Worm (Caenorhabditis elegans) whole organism, L2 larva: ENCODE results near the gene ints-5.

Source experiments
- F13H6.1 ChIP-seq: sonication (generic microtip); optimal IDR thresholded peaks from 2 replicates; lab custom pipeline; 2016; ENCODE audit warnings: missing genetic modification characterization, missing compliant biosample characterization
- ZK546.5 ChIP-seq: sonication (generic microtip); optimal IDR thresholded peaks from 2 replicates; lab custom pipeline; 2017; ENCODE audit warnings: missing biosample characterization, missing genetic modification characterization
- alr-1 ChIP-seq: fragments of 150-350 bp; optimal IDR thresholded peaks from 2 replicates; lab custom pipeline; 2014; ENCODE audit warnings: missing biosample characterization, missing genetic modification characterization
- ama-1 ChIP-seq: fragments of 150-350 bp; optimal IDR thresholded peaks from 2 replicates; lab custom pipeline; 2018; ENCODE audit warnings: inconsistent platforms
- blmp-1 ChIP-seq: sonication (generic microtip); optimal IDR thresholded peaks from 2 replicates; lab custom pipeline; 2017; ENCODE audit warnings: missing genetic modification characterization, mild to moderate bottlenecking, missing compliant biosample characterization, antibody characterized with exemption, moderate library complexity; ENCODE audit not compliant: insufficient read depth
- ceh-16 ChIP-seq: fragments of 150-350 bp; optimal IDR thresholded peaks from 2 replicates; lab custom pipeline; 2014; ENCODE audit warnings: missing biosample characterization, missing genetic modification characterization
- ceh-82 ChIP-seq: fragments of 150-350 bp; optimal IDR thresholded peaks from 2 replicates; lab custom pipeline; 2014; ENCODE audit warnings: missing biosample characterization, missing genetic modification characterization
- egl-27 ChIP-seq: sonication (generic microtip); optimal IDR thresholded peaks from 3 replicates; lab custom pipeline; 2017; ENCODE audit warnings: missing biosample characterization, missing genetic modification reagents, missing genetic modification characterization
- elt-3 ChIP-seq: sonication (generic microtip); optimal IDR thresholded peaks from 2 replicates; lab custom pipeline; 2017; ENCODE audit warnings: missing biosample characterization, missing genetic modification characterization
- fos-1 ChIP-seq: fragments of 150-350 bp; optimal IDR thresholded peaks from 2 replicates; lab custom pipeline; 2014; ENCODE audit warnings: missing biosample characterization, missing genetic modification characterization
- gmeb-1 ChIP-seq: fragments of 150-350 bp; optimal IDR thresholded peaks from 2 replicates; lab custom pipeline; 2014; ENCODE audit warnings: missing biosample characterization, missing genetic modification characterization
- lin-11 ChIP-seq: fragments of 150-350 bp; sonication (generic microtip); optimal IDR thresholded peaks from 2 replicates; lab custom pipeline; 2014; ENCODE audit warnings: missing biosample characterization, missing genetic modification characterization, inconsistent platforms, mixed read lengths
- lin-13 ChIP-seq: fragments of 150-350 bp; optimal IDR thresholded peaks from 2 replicates; lab custom pipeline; 2014; ENCODE audit warnings: missing biosample characterization, missing genetic modification reagents, missing genetic modification characterization
- lsy-2 ChIP-seq, 2 experiments: fragments of 150-350 bp in 1 of 2; sonication (generic microtip) in 1 of 2; optimal IDR thresholded peaks; 2 replicates each; lab custom pipeline; 2014 to 2017; ENCODE audit warnings: missing biosample characterization in 2 of 2, missing genetic modification characterization in 2 of 2
- mab-5 ChIP-seq: fragments of 150-350 bp; optimal IDR thresholded peaks from 2 replicates; lab custom pipeline; 2014; ENCODE audit warnings: missing biosample characterization, missing genetic modification characterization
- mbf-1 ChIP-seq: sonication (generic microtip); optimal IDR thresholded peaks from 2 replicates; lab custom pipeline; 2017; ENCODE audit warnings: missing biosample characterization, missing genetic modification characterization
- mdl-1 ChIP-seq, 2 experiments: fragments of 150-350 bp in 1 of 2; sonication (generic microtip) in 1 of 2; optimal IDR thresholded peaks; 2 replicates each; lab custom pipeline; 2017; ENCODE audit warnings: missing biosample characterization in 2 of 2, missing genetic modification characterization in 2 of 2
- nhr-10 ChIP-seq: sonication (generic microtip); optimal IDR thresholded peaks from 2 replicates; lab custom pipeline; 2017; ENCODE audit warnings: missing biosample characterization, missing genetic modification characterization
- nhr-12 ChIP-seq: fragments of 150-350 bp; optimal IDR thresholded peaks from 2 replicates; lab custom pipeline; 2014; ENCODE audit warnings: missing biosample characterization, missing genetic modification characterization
- nhr-129 ChIP-seq: fragments of 150-350 bp; optimal IDR thresholded peaks from 2 replicates; lab custom pipeline; 2014; ENCODE audit warnings: missing biosample characterization, missing genetic modification characterization
- nhr-21 ChIP-seq: fragments of 150-350 bp; optimal IDR thresholded peaks from 2 replicates; lab custom pipeline; 2014; ENCODE audit warnings: missing biosample characterization, missing genetic modification characterization
- nhr-237 ChIP-seq: fragments of 150-350 bp; optimal IDR thresholded peaks from 2 replicates; lab custom pipeline; 2014; ENCODE audit warnings: missing biosample characterization, missing genetic modification characterization
- nhr-25 ChIP-seq: fragments of 150-350 bp; sonication (generic microtip); optimal IDR thresholded peaks from 3 replicates; lab custom pipeline; 2014; ENCODE audit warnings: missing biosample characterization, missing genetic modification characterization
- nhr-6 ChIP-seq: fragments of 150-350 bp; optimal IDR thresholded peaks from 2 replicates; lab custom pipeline; 2014; ENCODE audit warnings: missing biosample characterization, missing genetic modification characterization
- nhr-77 ChIP-seq: fragments of 150-350 bp; optimal IDR thresholded peaks from 2 replicates; lab custom pipeline; 2014; ENCODE audit warnings: missing biosample characterization, missing genetic modification characterization
- peb-1 ChIP-seq: fragments of 150-350 bp; optimal IDR thresholded peaks from 2 replicates; lab custom pipeline; 2014; ENCODE audit warnings: missing biosample characterization, missing genetic modification characterization
- skn-1 ChIP-seq: sonication (generic microtip); optimal IDR thresholded peaks from 2 replicates; lab custom pipeline; 2017; ENCODE audit warnings: missing biosample characterization, missing genetic modification characterization
- sma-3 ChIP-seq: sonication (generic microtip); optimal IDR thresholded peaks from 2 replicates; lab custom pipeline; 2016; ENCODE audit warnings: missing genetic modification reagents, missing genetic modification characterization, missing compliant biosample characterization
- sma-9 ChIP-seq, 2 experiments: fragments of 150-350 bp in 1 of 2; sonication (generic microtip) in 1 of 2; optimal IDR thresholded peaks; 2 replicates each; lab custom pipeline; 2014 to 2016; ENCODE audit warnings: missing genetic modification characterization in 2 of 2, mild to moderate bottlenecking in 1 of 2, missing biosample characterization in 1 of 2, missing compliant biosample characterization in 1 of 2, missing genetic modification reagents in 1 of 2, moderate library complexity in 1 of 2
- snpc-4 ChIP-seq: fragments of 150-350 bp; optimal IDR thresholded peaks from 2 replicates; lab custom pipeline; 2014; ENCODE audit warnings: missing biosample characterization, missing genetic modification characterization
- unc-39 ChIP-seq: fragments of 150-350 bp; optimal IDR thresholded peaks from 2 replicates; lab custom pipeline; 2014; ENCODE audit warnings: missing biosample characterization, missing genetic modification characterization
- unc-55 ChIP-seq: fragments of 150-350 bp; sonication (generic microtip); optimal IDR thresholded peaks from 3 replicates; lab custom pipeline; 2014; ENCODE audit warnings: missing biosample characterization, missing genetic modification reagents, missing genetic modification characterization
- ztf-1 ChIP-seq: fragments of 200-800 bp; sonication (Bioruptor generic); conservative IDR thresholded peaks from 2 replicates; pipeline ENCODE4 v1.3.6; 2022; ENCODE audit warnings: missing genetic modification characterization, missing compliant biosample characterization
- ztf-11 ChIP-seq: sonication (generic microtip); optimal IDR thresholded peaks from 2 replicates; lab custom pipeline; 2017; ENCODE audit warnings: missing biosample characterization, missing genetic modification characterization

Gene ints-5

ce11 chrV:18508564-18508963 lies 25.2 kb upstream of the ints-5 start, which contains the start of gene Y51A2D.1:
Y51A2D.1 (plus strand) TSS chrV:18508864.
- no peak for TF ChIP-seq nhr-25 (tag; lab: Kevin White, UChicago)
- no peak for TF ChIP-seq elt-3
- TF ChIP-seq nhr-12 (tag; lab: Kevin White, UChicago), result no peak
- no peak for TF ChIP-seq mdl-1 (tag; optimal IDR thresholded peaks at IDR 0.05; lab: Kevin White, UChicago)
- no peak for TF ChIP-seq lin-13 (GFP tag; lab: Kevin White, UChicago)
- no peak for TF ChIP-seq lin-11 (tag; lab: Kevin White, UChicago)
- no peak for TF ChIP-seq alr-1 (tag; lab: Kevin White, UChicago)
- TF ChIP-seq mab-5 (tag; lab: Kevin White, UChicago), result no peak
- no peak for TF ChIP-seq nhr-6 (tag; lab: Kevin White, UChicago)
- TF ChIP-seq gmeb-1, result no peak
- no peak for TF ChIP-seq ztf-1
- TF ChIP-seq sma-9 (GFP tag; optimal IDR thresholded peaks at IDR 0.05; lab: Kevin White, UChicago), result no peak
- no peak for TF ChIP-seq sma-9 (tag; optimal IDR thresholded peaks at IDR 0.05; lab: Kevin White, UChicago)
- no peak for TF ChIP-seq nhr-10 (tag; lab: Kevin White, UChicago)
- TF ChIP-seq skn-1 (tag; lab: Kevin White, UChicago), result no peak
- TF ChIP-seq sma-3 (GFP tag; lab: Kevin White, UChicago), result no peak
- no peak for TF ChIP-seq ceh-16 (tag; lab: Kevin White, UChicago)
- no peak for TF ChIP-seq nhr-21

- TF ChIP-seq nhr-25 (tag; lab: Kevin White, UChicago), result no peak
- TF ChIP-seq sma-9 (GFP tag; optimal IDR thresholded peaks at IDR 0.05; lab: Kevin White, UChicago), result no peak
- no peak for TF ChIP-seq sma-9 (tag; optimal IDR thresholded peaks at IDR 0.05; lab: Kevin White, UChicago)
- no peak for TF ChIP-seq lin-11 (tag; lab: Kevin White, UChicago)
- TF ChIP-seq nhr-6 (tag; lab: Kevin White, UChicago), result no peak
- TF ChIP-seq skn-1 (tag; lab: Kevin White, UChicago), result no peak
- no peak for TF ChIP-seq sma-3 (GFP tag; lab: Kevin White, UChicago)
- no peak for TF ChIP-seq lsy-2 (tag; optimal IDR thresholded peaks at IDR 0.05; lab: Kevin White, UChicago)
- no peak for TF ChIP-seq ama-1 (lab: Kevin White, UChicago)
- no peak for TF ChIP-seq snpc-4
- no peak for TF ChIP-seq unc-39 (tag; lab: Kevin White, UChicago)
- TF ChIP-seq ceh-82 (tag; lab: Kevin White, UChicago), result no peak
- TF ChIP-seq F13H6.1 (tag; lab: Kevin White, UChicago), result no peak
- TF ChIP-seq egl-27 (tag; lab: Kevin White, UChicago), result no peak
- no peak for TF ChIP-seq nhr-77
- no peak for TF ChIP-seq nhr-129 (tag; lab: Kevin White, UChicago)
- no peak for TF ChIP-seq nhr-237
- TF ChIP-seq blmp-1 (tag; lab: Kevin White, UChicago), result no peak
- no peak for TF ChIP-seq mbf-1
These were observed 21.9 kb upstream of the ints-5 start for ce11 chrV:18511847-18512246.

ce11 chrV:18516496-18516895 lies 17.3 kb upstream of the ints-5 start, which contains the start of gene hmit-1.1:
hmit-1.1 (plus strand) TSS chrV:18516789.
- TF ChIP-seq nhr-237, result no peak
- peak; percentile 52 for TF ChIP-seq fos-1 (tag; lab: Kevin White, UChicago)

ce11 chrV:18524460-18524859 lies 9.3 kb upstream of the ints-5 start, which contains the start of gene hmit-1.2:
hmit-1.2 (plus strand) TSS chrV:18524760.
- TF ChIP-seq unc-39 (tag; lab: Kevin White, UChicago), result no peak
- no peak for TF ChIP-seq ceh-16 (tag; lab: Kevin White, UChicago)
- TF ChIP-seq peb-1, result no peak
- no peak for TF ChIP-seq ZK546.5
- TF ChIP-seq ceh-82 (tag; lab: Kevin White, UChicago), result no peak
- TF ChIP-seq gmeb-1, result no peak
- no peak for TF ChIP-seq nhr-237
- no peak for TF ChIP-seq blmp-1 (tag; lab: Kevin White, UChicago)
- TF ChIP-seq skn-1 (tag; lab: Kevin White, UChicago), result no peak
- no peak for TF ChIP-seq unc-55
- TF ChIP-seq alr-1 (tag; lab: Kevin White, UChicago), result no peak
- no peak for TF ChIP-seq nhr-77

- no peak for TF ChIP-seq lsy-2 (tag; optimal IDR thresholded peaks at IDR 0.05; lab: Kevin White, UChicago)
- no peak for TF ChIP-seq ztf-11
These were observed 2.3 kb downstream of the ints-5 start for ce11 chrV:18536015-18536414.
